Fruit fly (Drosophila melanogaster) Kc167 (cell line): ENCODE results near the gene CG43673.

Experiments used
- Myc ChIP-seq: fragments of >200 bp; optimal IDR thresholded peaks from 2 replicates; lab custom pipeline; 2017; ENCODE audit warnings: missing external identifiers
- Sin3A ChIP-seq: fragments of >200 bp; optimal IDR thresholded peaks from 2 replicates; lab custom pipeline; 2018; ENCODE audit warnings: missing external identifiers
- h ChIP-seq: fragments of >200 bp; optimal IDR thresholded peaks from 3 replicates; lab custom pipeline; 2018; ENCODE audit warnings: missing external identifiers
- insv ChIP-seq: fragments of >200 bp; optimal IDR thresholded peaks from 3 replicates; lab custom pipeline; 2018; ENCODE audit warnings: missing external identifiers
- psq ChIP-seq: fragments of >200 bp; optimal IDR thresholded peaks from 2 replicates; lab custom pipeline; 2017; ENCODE audit warnings: missing external identifiers
- ttk ChIP-seq: sonication (Bioruptor generic); optimal IDR thresholded peaks from 2 replicates; lab custom pipeline; 2017; ENCODE audit warnings: missing external identifiers

CG43673 gene

DNA sequence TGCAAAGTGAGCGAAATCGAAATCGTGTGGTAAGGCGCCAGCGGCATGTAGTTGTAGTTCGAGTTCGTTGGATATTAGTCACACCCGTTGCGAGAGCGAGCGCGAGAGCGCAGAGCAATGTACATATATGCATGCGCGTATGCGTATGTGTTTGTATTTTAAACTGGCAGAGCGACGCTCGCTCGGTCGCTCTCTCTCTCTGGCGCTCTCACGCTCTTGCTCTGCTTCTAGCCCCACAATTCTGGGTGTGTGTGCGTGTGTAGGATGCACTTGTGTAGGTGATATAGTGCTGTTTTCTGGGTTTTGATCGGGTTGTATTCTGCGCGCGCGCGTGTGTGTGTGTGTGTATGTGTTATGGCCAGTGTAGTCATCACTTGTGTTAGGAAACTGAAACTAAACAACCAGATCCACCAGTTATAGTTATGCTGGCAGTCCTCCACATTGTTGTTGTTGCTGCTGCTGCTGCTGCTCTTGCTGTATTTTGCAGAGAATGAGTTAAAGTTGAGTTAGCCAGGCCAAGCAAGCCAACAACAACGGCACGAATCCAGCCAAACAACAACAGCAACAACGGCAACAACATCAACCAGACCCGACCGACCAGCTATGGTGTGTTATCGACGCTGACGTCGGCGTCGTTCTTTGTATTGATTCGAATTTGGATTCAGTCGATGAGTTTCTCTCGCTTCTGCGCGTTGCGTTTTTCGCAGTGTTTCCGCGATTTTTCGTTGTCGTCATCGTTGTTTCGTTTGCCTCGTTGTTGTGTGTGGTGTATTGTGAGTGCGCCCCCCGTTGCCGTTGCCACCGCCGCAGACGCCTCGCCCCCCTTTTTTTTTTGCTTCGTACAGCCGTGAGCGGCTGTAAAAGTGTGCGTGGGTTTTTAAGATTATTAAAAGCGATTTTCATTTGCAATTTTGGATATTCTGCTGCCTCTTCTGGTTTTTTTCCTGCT, 33.0 kb downstream of the CG43673 start:
- TF ChIP-seq insv (lab: Kevin White, UChicago) (no peak), ttk (lab: Kevin White, UChicago) (no peak), Myc (lab: Kevin White, UChicago) (no peak), psq (no peak), Sin3A (no peak), h (lab: Kevin White, UChicago) (no peak)

DNA sequence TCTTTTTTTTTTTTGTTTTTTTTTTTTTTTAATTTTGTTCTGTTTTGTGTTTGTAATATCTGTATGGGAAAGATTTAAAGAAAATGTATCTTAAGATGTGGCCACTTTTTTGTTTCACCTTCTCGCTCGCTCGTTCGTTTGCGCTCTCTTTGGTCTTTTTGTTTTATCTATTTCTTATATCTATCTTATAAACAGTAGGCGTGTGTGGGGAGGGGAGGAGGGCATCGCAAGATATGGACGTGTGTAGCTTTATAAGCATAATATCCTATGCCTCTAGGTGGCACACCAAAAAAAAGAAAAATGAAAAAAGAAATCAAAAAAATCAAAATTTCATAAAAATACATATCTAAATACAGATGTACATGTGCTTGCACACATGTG, 33.7 kb downstream of the CG43673 start:
- TF ChIP-seq Sin3A, result no peak
- TF ChIP-seq Myc (lab: Kevin White, UChicago), result no peak
- no peak for TF ChIP-seq insv (lab: Kevin White, UChicago)
- TF ChIP-seq psq, result no peak
- no peak for TF ChIP-seq ttk (lab: Kevin White, UChicago)
- TF ChIP-seq h (lab: Kevin White, UChicago), result no peak

DNA sequence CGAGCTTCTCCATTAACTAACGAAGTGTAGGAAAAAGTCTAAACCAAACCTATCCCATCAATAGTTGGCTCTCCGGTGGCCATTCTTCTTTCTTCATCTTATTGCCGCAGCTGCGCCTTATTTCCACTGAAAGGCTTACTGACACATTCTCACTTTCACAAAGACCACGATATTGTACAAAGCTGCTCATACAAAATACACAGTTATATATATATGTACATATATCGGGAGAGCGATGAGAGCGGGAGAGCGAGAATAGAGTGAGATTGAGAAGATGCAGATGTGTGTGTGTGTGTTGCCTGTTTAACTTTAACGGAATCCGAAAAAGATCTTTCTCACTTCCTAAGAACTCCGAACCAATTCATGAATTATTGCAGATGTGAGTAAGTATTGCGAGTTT, 34.3 kb downstream of the CG43673 start:
- TF ChIP-seq h (lab: Kevin White, UChicago), result no peak
- no peak for TF ChIP-seq Myc (lab: Kevin White, UChicago)
- TF ChIP-seq ttk (lab: Kevin White, UChicago), result no peak
- TF ChIP-seq insv (lab: Kevin White, UChicago), result no peak
- TF ChIP-seq psq, result no peak
- TF ChIP-seq Sin3A, result no peak

DNA sequence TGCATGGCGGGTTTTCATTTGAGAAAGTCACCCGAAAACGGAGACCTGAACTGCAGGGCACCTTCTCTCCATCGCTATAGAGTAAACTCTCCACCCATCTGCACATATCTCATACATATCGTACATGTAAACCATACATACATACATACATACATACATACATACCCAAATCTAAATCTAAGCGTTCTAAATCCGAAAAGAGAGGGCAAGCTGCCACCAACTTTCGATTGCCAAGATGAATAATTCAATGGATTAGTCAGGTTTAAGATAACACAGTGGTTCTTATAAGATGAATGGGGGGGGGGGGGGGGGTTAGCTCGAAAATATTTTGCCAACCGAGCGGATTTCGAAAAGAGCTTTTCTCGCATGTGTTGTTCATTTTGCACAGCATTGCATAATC, 35.5 kb downstream of the CG43673 start:
- TF ChIP-seq Myc (lab: Kevin White, UChicago), result no peak

- TF ChIP-seq Sin3A (no peak), psq (no peak), insv (lab: Kevin White, UChicago) (no peak), h (lab: Kevin White, UChicago) (no peak), ttk (lab: Kevin White, UChicago) (no peak), Myc (lab: Kevin White, UChicago) (no peak)
These were observed 37.2 kb downstream of the CG43673 start for dm6 chrX:15816127-15816526.

DNA sequence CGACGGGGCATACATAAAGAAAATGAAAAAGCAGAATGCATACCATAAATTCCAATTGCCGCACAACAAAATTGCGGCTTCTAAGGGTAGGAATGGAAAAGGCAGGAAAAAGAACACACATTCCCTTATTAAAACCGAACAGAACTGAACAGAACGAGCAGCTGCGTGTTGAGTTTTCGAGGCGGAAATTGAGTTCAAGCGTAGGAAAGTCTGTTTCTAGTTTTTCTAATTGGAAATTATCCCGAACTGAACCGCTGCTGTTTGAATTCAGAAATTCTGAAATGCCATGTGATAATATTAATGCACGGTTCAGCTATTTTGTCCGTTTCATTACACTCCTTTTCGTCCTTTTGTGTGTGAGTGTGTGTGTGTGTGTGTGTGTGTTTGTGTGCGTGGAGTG, 38.0 kb downstream of the CG43673 start:
- no peak for TF ChIP-seq h (lab: Kevin White, UChicago)
- no peak for TF ChIP-seq psq
- TF ChIP-seq Sin3A, result no peak
- TF ChIP-seq insv (lab: Kevin White, UChicago), result no peak

DNA sequence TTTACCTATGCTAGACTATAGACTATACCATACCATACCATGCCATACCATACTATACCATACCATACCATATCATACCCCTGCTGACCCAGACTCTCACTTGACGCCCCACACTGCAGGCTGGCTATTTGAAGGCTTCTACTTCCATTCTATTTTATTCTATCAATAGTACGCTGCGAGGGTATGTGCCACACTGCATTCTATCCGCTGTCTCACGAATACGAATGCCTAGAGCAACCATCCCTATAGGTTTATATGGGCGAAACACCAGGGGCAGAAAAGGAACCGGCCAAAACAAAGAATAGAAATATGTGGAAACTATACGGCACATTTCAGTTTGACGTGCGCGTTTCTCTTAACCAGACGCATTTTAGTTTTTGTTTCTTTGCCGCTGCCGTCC, 38.9 kb downstream of the CG43673 start:
- TF ChIP-seq Sin3A, result no peak
- no peak for TF ChIP-seq insv (lab: Kevin White, UChicago)
- TF ChIP-seq Myc (lab: Kevin White, UChicago), result no peak
- no peak for TF ChIP-seq psq
- no peak for TF ChIP-seq ttk (lab: Kevin White, UChicago)
- TF ChIP-seq h (lab: Kevin White, UChicago), result no peak

DNA sequence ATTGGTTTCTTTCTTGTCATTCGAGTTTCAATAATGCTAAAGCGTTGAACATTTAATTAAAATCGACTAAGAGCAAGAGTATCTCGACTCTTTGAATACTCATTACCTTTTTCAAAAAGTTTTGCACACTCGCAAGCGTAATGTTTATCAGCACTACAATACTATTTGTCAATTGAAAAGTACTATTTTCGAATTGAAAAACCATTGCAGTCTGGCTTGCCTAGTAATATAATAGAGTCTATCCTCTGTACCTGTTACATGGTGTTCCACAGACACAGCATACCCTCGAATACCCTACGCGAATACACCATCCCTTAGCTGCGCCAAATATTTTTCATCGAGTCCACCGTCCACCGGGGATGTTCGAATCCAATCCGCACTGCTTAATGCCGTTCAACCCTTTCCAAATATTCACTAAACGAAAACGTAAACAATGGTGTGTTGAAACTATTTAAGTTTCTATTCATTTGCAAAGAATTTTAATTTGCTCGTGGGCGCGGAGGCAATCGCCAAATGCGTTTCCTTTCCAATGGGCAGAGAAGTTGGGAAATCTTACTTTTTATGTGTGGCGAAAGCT, 39.8 kb downstream of the CG43673 start:
- TF ChIP-seq insv (lab: Kevin White, UChicago), result no peak
- no peak for TF ChIP-seq psq
- no peak for TF ChIP-seq h (lab: Kevin White, UChicago)
- TF ChIP-seq Myc (lab: Kevin White, UChicago), result no peak

DNA sequence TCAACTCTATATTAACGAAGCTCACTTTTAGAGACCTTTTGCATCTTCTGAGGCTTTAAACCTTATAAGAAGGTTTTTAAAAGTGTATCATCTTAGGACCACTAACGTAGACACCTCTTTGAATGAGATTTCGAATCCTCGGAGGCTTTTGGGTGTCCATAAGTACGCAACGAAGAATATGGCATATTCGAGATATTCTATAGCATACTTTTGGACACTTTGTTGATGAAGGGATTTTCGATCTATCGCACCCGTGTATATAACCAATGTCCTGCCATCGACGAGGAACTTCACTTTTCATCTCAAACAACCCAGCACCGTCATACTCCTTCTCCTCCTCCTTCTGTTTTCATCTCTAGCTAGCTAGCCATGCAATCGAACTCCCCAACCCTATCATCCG, 43.4 kb downstream of the CG43673 start:
- no peak for TF ChIP-seq h (lab: Kevin White, UChicago)
- no peak for TF ChIP-seq ttk (lab: Kevin White, UChicago)
- TF ChIP-seq psq, result no peak
- no peak for TF ChIP-seq insv (lab: Kevin White, UChicago)
- no peak for TF ChIP-seq Myc (lab: Kevin White, UChicago)
- no peak for TF ChIP-seq Sin3A
